Fruit fly (Drosophila melanogaster) whole organism, larva: ENCODE results near the gene slam.

Experiments
- noc ChIP-seq: fragments of 200-800 bp; sonication (Bioruptor generic); optimal IDR thresholded peaks from 3 replicates; lab custom pipeline; 2019; ENCODE audit warnings: missing biosample characterization, mild to moderate bottlenecking, missing genetic modification characterization, moderate library complexity

slam gene

DNA sequence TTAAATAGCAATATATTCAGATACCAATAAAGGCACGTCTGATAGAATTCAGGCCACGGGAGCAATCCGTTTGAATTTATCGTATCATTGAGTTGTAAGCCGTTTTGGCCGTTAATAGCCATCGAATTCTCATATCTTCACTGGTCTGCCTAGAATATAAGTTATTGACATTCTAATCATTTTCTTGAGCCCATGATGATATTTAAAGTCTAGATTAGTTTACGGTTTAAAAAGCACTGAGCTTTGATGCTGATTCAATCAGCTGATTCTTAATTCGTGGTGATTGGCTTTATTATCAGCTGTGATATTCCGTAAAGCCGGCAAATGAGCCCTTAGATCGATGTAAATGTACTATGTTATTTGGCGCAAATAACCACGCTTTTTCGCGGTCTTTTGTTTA is at the start of gene slam:
Gene slam, plus strand, starts transcription at position 301 of the 400 bp plus-strand sequence.
- no peak for TF ChIP-seq noc (tag; lab: Kevin White, UChicago)

DNA sequence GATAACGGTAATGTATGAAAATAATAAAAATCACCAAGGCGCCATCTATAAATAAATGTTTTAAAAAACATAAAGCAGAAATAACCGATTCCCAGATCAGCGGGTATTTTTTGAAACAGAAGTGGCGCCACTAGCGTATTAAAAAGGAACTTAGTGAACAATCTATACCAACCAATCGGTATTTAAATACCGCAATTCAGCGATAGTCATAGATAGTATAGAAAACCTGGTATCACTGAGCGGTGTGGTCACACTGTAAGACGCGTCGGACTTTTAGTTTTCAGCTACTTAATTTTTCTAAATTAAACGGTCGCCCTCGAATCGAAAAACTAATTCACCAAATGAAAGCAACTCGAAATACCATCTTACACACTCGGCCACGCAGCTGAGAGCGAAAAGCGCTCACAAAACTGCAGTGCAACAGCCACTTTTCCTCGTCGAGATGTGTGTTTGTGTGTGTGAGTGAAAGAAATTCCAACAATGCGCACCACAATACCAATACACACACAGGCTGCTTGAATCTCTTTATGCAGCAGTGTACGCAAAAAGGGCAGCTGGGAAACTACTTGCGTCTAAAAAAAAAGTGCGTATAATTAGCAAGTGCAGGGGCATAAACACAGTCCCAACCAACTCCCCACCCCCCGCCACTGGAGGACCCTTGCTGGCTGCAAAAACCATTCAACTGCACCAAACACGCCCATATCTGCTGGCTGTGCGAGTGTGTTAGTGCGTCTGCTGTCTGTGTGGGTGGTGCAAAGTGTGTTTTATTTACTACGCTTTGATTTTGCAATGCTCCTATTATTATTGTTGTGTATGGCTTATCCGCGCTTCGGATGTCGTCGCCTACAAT is 48.4 kb upstream of the slam start, which contains the start of gene PDZ-GEF:
Gene PDZ-GEF, plus strand, starts transcription at position 232 of the 850 bp plus-strand sequence.
- no peak for TF ChIP-seq noc (tag; lab: Kevin White, UChicago)

dm6 chr2L:6324386-6324744 is 47.8 kb upstream of the slam start:
- TF ChIP-seq noc (tag; lab: Kevin White, UChicago): no peak

- no peak for TF ChIP-seq noc (tag; lab: Kevin White, UChicago)
Observed at dm6 chr2L:6337843-6338366, 34.3 kb upstream of the slam start.

- no peak for TF ChIP-seq noc (tag; lab: Kevin White, UChicago)
Observed at dm6 chr2L:6338367-6338975, 33.7 kb upstream of the slam start, which contains the start of the genes Pez and Cpr. Pez (minus strand) TSS chr2L:6338671. Cpr (plus strand) TSS chr2L:6338836.

DNA sequence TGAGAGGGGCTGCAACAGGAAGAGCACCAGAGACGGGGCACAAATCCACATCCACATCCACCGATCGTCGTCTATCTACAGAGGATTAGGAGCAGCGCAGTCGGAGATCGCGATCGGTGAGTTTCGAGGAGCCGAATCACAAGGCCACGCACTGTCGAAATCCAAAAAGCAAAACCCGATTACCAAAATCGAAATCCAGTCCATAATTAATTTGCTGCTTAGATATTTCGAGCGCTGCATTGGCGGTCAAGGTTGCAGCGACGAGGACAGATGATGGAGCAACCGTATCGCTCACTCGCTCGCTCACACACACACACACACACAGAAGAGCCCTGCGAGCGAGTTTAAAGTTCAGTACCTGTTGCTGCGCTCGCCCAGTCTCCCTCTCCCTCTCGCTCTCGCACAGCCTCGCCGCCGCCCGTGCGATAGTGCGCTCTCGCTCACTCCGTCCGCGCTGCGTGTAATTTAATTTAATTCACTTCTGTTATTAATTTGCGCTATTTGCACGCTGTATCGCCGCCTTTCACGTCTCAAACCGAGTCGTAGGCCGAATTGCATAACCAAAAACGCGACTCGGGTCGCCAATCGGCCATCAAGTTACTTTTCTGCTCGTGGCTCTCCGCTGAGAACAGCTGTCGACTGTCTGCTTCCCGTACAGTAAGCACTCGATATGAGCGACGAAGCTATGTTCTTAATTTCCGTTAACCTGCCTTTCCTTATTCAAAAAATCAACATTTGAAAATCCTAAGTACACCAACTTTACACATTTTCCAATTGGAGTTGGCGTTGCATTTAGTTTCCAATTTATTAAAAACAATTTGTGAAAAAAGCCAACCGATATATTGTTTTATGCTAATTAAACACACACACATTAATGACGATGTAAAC is 32.9 kb upstream of the slam start:
- peak; percentile 54 for TF ChIP-seq noc (tag; lab: Kevin White, UChicago)

DNA sequence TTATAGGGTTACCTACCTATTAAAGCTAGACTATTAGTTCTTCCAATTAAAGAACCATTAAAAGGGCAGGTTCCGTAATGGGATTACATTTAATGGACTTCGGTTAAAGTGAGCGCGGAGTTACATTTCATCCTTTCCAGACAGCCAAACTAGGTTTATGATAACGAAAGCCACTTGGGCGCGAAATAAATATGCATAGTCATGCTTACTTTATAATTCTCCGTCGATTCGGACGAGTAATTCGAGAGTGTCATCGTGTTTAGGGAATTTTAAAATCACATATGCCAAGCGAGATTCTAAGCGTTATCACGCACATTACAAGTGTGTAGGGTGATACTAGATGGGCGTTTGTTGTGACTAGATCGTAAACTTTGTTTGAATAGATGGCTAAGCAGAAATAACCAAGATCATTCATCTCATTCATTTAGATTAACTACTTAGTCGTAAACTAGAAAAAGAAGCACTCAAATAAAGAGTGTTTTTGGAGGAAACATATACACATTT is 31.9 kb upstream of the slam start:
- no peak for TF ChIP-seq noc (tag; lab: Kevin White, UChicago)

- TF ChIP-seq noc (tag; lab: Kevin White, UChicago): no peak
Observed at dm6 chr2L:6341246-6341645, 30.9 kb upstream of the slam start.

DNA sequence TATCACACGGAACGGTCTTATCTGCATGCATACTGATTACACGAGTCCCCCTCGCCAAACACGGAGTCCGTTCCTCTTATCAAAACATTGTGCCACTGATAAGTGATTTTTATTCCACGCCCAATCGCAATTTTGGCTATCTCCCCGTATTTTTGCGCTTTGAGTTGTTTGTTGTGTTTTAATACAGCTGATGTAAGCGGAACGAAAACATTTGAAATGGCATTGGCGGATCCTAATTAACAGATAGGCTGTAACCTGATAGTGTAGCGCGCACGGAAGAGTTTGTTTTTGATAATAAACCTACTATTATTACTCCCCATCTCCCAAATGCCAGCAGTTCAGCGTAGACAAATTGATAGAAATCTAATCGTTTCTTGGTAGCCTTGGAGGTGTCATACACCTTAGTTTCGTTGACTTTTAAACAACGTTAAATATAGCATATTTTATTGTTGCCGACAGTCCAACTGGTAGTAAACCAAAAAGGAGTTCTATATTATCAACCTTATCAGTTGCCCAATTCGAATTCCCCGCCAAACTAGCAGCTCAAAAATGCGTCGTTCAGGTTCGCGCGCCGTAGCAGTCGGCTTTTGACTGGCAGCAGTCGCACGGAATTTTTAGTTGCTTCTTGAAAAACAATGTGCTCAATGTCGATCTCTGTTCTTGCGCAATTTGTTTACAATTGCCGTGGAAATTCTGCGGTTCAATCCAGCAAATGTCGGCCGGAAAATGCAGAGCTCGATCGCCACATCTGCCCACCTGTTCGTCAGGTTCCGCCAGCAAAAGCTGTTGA is 28.9 kb upstream of the slam start:
- peak; percentile 47 for TF ChIP-seq noc (tag; lab: Kevin White, UChicago)

DNA sequence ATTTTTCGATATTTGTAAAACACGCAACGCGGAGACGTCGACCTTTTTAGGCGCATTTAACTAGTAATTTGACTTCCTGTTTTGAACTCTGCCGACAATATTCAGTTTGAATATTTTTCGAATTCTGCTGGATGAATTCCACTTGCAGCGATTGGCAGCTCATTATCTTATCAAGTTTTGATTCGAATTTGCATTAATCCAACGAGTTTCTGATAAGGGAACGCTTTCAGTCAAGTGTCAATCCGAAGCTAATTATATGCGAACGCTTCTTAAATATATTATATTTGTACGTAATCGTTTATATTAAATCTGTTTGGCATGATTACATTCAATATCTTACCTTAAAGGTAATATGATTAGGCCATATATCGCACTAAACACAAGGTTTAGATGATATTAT is 23.9 kb upstream of the slam start, which contains the start of gene CG9497:
Gene CG9497, minus strand, starts transcription at position 101 of the 400 bp plus-strand sequence.
- no peak for TF ChIP-seq noc (tag; lab: Kevin White, UChicago)

DNA sequence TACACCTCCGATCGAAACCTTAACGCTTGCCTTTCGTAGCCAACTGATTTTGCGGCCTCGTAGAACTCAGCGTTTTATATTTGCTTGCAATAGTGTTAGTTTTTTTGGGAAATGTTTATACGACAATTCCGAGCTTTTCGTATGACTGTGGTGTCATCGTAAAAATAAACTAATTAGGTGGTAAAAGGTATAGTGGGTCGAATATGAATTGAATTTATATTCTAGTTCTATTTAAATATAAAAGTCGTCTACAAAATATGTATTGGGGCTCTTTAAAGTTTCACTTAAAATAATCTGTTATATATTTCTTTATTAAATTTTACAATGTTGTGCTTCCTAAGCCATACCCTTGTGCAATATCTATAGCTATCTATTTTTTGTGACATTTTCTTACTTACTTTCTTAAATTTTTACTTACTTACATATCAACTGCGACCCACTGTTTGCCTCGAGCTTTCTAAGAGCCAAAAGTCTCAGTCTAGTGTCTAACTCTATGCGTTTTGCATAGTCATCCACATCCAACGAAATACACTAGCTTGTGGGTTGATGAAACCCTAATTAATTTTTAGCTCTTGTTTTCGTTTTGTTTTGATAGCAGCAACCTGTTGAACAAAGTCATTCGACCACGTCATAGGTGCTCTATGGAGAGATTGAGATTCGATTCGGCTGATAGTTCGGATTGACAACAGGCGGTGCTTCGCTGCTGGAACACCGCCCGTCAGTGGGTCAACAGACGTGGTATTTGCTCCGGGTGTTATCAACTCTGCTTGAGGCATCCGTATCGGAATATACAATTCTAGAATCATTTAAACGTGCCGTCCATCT is 21.0 kb upstream of the slam start, which contains the start of gene CG9498:
Gene CG9498, minus strand, starts transcription at position 51 of the 825 bp plus-strand sequence.
- peak; percentile 97 for TF ChIP-seq noc (tag; lab: Kevin White, UChicago)

dm6 chr2L:6351809-6352182 is 20.4 kb upstream of the slam start:
- TF ChIP-seq noc (tag; lab: Kevin White, UChicago): peak; percentile 98

DNA sequence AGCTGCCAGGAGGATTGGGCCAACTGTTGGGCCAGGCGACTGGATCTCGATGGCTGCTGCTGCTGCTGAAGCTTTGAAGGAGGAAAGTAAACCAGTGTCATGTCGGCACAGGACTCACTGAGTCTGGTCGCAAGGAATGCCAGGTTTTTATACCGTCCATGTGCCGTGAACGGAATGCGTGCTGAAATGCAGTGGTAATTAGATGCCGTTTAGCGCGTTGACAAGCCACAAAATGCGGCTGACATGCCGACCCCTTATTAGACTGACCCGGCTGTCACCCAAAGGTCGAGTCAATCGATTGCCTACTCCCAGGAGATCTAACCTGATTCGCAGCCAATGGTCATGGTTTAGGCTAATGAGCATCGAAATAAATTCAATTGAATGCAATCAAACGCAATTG is 18.0 kb upstream of the slam start, which contains the start of gene ppk7:
Gene ppk7, minus strand, starts transcription at position 101 of the 400 bp plus-strand sequence.
- TF ChIP-seq noc (tag; lab: Kevin White, UChicago): no peak
